Worm (Caenorhabditis elegans) whole organism, early embryonic: ENCODE measurements around the gene M163.22.

Experiments used
- ama-1 ChIP-seq: fragments of 150-350 bp; optimal IDR thresholded peaks from 2 replicates; lab custom pipeline; 2014
- hmbx-1 ChIP-seq: sonication (generic microtip); optimal IDR thresholded peaks from 2 replicates; lab custom pipeline; 2016; ENCODE audit warnings: mild to moderate bottlenecking, missing genetic modification characterization, missing compliant biosample characterization
- sea-1 ChIP-seq: fragments of 200-800 bp; sonication (Bioruptor generic); conservative IDR thresholded peaks from 2 replicates; pipeline ENCODE4 v1.3.6; 2022; ENCODE audit warnings: missing genetic modification characterization, missing compliant biosample characterization
- tbx-37 ChIP-seq: fragments of 200-800 bp; sonication (Bioruptor generic); conservative IDR thresholded peaks from 2 replicates; pipeline ENCODE4 v1.3.6; 2022; ENCODE audit warnings: missing genetic modification reagents, missing genetic modification characterization, missing compliant biosample characterization
- tra-4 ChIP-seq: sonication (generic microtip); optimal IDR thresholded peaks from 2 replicates; lab custom pipeline; 2017; ENCODE audit warnings: missing genetic modification characterization, missing compliant biosample characterization

DNA sequence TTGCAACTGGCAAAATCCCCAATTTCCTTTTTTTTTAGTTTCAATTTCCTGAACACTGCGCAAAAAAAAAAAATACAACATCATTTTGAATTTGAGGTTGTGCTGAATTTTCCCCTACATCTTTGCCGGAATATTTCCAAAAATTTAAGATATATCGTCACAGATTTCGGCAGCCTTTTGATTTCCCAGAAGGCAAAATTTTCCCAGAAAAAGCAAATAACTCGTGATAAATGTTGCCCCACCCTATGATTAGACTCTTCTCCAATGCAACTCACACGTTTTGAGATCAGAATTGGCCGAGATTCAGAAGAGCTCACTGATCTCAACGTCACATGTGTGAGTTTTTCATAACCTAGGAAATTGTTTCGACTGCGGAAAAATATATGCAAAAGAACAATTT lies 26.7 kb downstream of the M163.22 start:
- no peak for TF ChIP-seq tbx-37 (GFP tag; lab: Robert Waterston, UW)
- no peak for TF ChIP-seq tra-4 (tag; lab: Kevin White, UChicago)
- no peak for TF ChIP-seq ama-1 (lab: Kevin White, UChicago)
- no peak for TF ChIP-seq hmbx-1
- TF ChIP-seq sea-1 (GFP tag; lab: Robert Waterston, UW) = no peak
